Worm (Caenorhabditis elegans): ENCODE measurements around the gene F55C5.10.

F55C5.10 gene

DNA sequence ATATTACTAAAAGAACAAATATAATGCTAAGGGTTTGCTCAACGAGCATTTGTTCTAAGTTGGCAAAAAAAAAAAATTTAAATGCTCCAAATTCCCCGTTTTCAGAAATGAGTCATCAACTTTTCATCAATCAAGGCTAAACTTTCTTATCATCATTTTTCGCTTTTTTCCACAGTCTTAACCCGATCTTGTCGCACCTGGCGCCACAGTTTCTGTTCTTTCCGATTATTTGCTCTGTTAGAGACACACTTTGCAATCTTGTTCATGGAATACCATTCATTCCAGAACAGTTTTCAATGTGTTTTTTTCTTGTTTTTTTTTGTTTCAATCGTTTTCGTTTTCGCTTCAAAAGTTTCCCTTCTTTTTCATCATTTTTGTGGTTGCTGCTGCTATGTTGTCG is 14.9 kb downstream of the F55C5.10 start:
- no peak for TF ChIP-seq sem-4 (tag; optimal IDR thresholded peaks at IDR 0.05)
- TF ChIP-seq nhr-6 (tag; optimal IDR thresholded peaks at IDR 0.05): no peak
- TF ChIP-seq sma-9 (GFP tag; optimal IDR thresholded peaks at IDR 0.05): peak; percentile 84
- TF ChIP-seq sma-9 (tag; optimal IDR thresholded peaks at IDR 0.05): no peak
- TF ChIP-seq sma-3 (GFP tag; optimal IDR thresholded peaks at IDR 0.05): peak; percentile 12
- TF ChIP-seq aly-2 (tag; optimal IDR thresholded peaks at IDR 0.05): no peak
- no peak for TF ChIP-seq lin-13 (GFP tag; optimal IDR thresholded peaks at IDR 0.05)
- TF ChIP-seq crh-2 (tag; optimal IDR thresholded peaks at IDR 0.05): peak; percentile 51
- TF ChIP-seq fos-1 (tag; optimal IDR thresholded peaks at IDR 0.05): peak; percentile 92

DNA sequence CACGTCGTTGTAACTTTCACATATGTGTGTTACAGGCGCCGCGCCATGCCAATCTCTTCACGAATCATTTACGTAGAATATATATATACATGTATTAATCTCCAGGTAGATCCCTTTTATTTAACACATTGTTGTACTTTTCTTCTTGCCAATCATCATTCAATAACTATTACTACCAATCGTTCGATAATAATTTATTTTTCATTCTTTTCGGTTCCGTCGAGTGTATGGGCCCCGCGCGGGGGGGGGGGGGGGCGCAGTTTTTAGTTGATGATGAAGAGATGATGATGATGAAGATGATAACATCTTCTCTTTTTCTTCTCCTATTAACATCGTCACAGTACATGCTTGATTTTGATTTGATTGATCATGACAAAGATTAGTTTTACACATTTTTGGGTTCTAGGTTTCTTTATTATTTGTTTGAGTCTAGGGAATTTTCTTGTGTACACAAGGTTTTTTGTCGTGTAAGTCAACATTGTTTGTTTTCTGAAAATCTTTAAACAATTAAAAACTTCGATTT is 16.0 kb downstream of the F55C5.10 start:
- TF ChIP-seq sem-4 (tag; optimal IDR thresholded peaks at IDR 0.05) (no peak), blmp-1 (tag; optimal IDR thresholded peaks at IDR 0.05; ENCODE audit: insufficient read depth) (peak; percentile 20), sma-9 (GFP tag; optimal IDR thresholded peaks at IDR 0.05) (peak; percentile 66), sma-9 (tag; optimal IDR thresholded peaks at IDR 0.05) (no peak), unc-39 (tag; optimal IDR thresholded peaks at IDR 0.05) (no peak), nhr-11 (tag; optimal IDR thresholded peaks at IDR 0.05) (no peak), peb-1 (tag; optimal IDR thresholded peaks at IDR 0.05) (no peak), aly-2 (tag; optimal IDR thresholded peaks at IDR 0.05) (no peak), ceh-82 (tag; optimal IDR thresholded peaks at IDR 0.05) (no peak), lsy-2 (tag; optimal IDR thresholded peaks at IDR 0.05) (no peak), nhr-23 (tag; optimal IDR thresholded peaks at IDR 0.05) (no peak), sma-3 (GFP tag; optimal IDR thresholded peaks at IDR 0.05) (peak; percentile 40), nhr-12 (tag; optimal IDR thresholded peaks at IDR 0.05) (no peak), zag-1 (tag; optimal IDR thresholded peaks at IDR 0.05) (no peak), snpc-4 (tag; optimal IDR thresholded peaks at IDR 0.05) (no peak), ceh-16 (tag; optimal IDR thresholded peaks at IDR 0.05) (no peak), alr-1 (tag; optimal IDR thresholded peaks at IDR 0.05) (no peak), crh-2 (tag; optimal IDR thresholded peaks at IDR 0.05) (no peak), nhr-129 (tag; optimal IDR thresholded peaks at IDR 0.05) (no peak)

DNA sequence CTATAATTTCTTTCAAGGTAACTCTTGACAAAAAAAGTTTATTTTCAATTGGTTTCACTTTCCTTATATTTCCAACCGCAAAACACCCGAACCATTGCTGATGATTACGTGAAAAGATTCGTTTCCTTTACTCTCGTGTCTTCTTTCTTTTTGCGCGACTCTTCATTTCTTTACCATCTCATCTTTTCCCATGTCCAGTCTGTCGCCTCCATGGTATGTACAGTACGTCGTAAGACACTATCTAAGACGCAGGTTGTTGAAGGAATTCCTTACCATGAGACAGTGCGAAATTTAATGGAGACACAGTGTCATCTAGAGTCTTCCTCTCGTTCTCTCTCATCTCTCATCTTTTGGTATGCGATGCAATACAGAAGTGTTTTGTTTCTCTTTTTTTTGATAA is 16.9 kb downstream of the F55C5.10 start:
- TF ChIP-seq nhr-23 (tag; optimal IDR thresholded peaks at IDR 0.05) (no peak), nhr-21 (tag; optimal IDR thresholded peaks at IDR 0.05) (peak; percentile 87), nhr-12 (tag; optimal IDR thresholded peaks at IDR 0.05) (no peak), gmeb-1 (tag; optimal IDR thresholded peaks at IDR 0.05) (peak; percentile 67), egl-27 (tag; optimal IDR thresholded peaks at IDR 0.05) (peak; percentile 75), sem-4 (tag; optimal IDR thresholded peaks at IDR 0.05) (peak; percentile 64), nhr-10 (tag; optimal IDR thresholded peaks at IDR 0.05) (no peak), snpc-4 (tag; optimal IDR thresholded peaks at IDR 0.05) (peak; percentile 1), nhr-129 (tag; optimal IDR thresholded peaks at IDR 0.05) (peak; percentile 89), unc-55 (GFP tag; optimal IDR thresholded peaks at IDR 0.05) (no peak), sma-3 (GFP tag; optimal IDR thresholded peaks at IDR 0.05) (peak; percentile 86), mdl-1 (tag; optimal IDR thresholded peaks at IDR 0.05) (peak in 1 of 2 experiments; percentile 18), crh-2 (tag; optimal IDR thresholded peaks at IDR 0.05) (peak; percentile 80), fos-1 (tag; optimal IDR thresholded peaks at IDR 0.05) (peak; percentile 82), sma-9 (GFP tag; optimal IDR thresholded peaks at IDR 0.05) (peak; percentile 89), sma-9 (tag; optimal IDR thresholded peaks at IDR 0.05) (no peak), F13H6.1 (tag; optimal IDR thresholded peaks at IDR 0.05) (peak; percentile 71), blmp-1 (tag; optimal IDR thresholded peaks at IDR 0.05; ENCODE audit: insufficient read depth) (peak; percentile 84), C34F6.9 (tag; optimal IDR thresholded peaks at IDR 0.05) (peak; percentile 54), lsy-2 (tag; optimal IDR thresholded peaks at IDR 0.05) (peak in 1 of 2 experiments; percentile 60), R02D3.7 (tag; optimal IDR thresholded peaks at IDR 0.05) (no peak), peb-1 (tag; optimal IDR thresholded peaks at IDR 0.05) (no peak), elt-3 (tag; optimal IDR thresholded peaks at IDR 0.05) (no peak), nhr-25 (tag; optimal IDR thresholded peaks at IDR 0.05) (peak; percentile 88)

DNA sequence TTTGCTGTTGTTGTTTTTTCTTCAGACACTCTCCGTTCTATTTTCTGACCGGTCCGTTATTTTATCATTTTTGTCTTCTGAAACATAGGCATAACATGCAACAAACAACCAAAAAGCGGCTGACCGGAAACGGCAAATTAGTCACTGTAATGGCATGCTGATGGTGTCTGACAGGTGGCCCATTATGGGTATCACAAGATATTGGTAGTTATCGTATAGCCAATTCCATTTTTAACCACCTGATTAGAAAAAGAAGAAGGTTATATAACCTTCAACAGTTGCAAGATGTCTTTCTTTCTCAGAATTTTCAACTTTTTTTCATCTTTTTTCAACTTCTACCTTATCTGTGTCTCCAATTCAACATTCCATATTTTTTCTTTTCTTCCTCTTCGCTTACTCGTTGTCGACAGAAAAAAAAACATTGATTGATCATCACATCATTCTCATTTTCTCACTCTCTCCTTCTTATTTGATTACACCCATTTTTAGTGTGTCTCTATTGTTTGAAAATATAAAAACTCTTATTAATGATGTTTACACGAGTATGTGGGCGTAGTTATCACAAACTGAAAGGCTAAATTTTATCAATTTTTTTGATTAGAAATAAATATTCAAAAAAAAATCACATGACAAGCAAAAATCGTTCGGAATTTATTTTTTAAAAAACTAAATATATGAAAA is 17.6 kb downstream of the F55C5.10 start:
- TF ChIP-seq ama-1 (optimal IDR thresholded peaks at IDR 0.05) (peak; percentile 15), nhr-25 (tag; optimal IDR thresholded peaks at IDR 0.05) (peak; percentile 69), Y55F3AM.14 (GFP tag; optimal IDR thresholded peaks at IDR 0.05) (no peak), alr-1 (tag; optimal IDR thresholded peaks at IDR 0.05) (no peak), sma-3 (GFP tag; optimal IDR thresholded peaks at IDR 0.05) (peak; percentile 37), nhr-129 (tag; optimal IDR thresholded peaks at IDR 0.05) (no peak), dmd-4 (tag; optimal IDR thresholded peaks at IDR 0.05) (no peak), unc-62 (GFP tag; optimal IDR thresholded peaks at IDR 0.05) (no peak), ZK546.5 (tag; optimal IDR thresholded peaks at IDR 0.05) (no peak), elt-1 (tag; optimal IDR thresholded peaks at IDR 0.05) (no peak), crh-2 (tag; optimal IDR thresholded peaks at IDR 0.05) (peak; percentile 6), ztf-1 (GFP tag; conservative IDR thresholded peaks at IDR 0.05) (no peak), F13H6.1 (tag; optimal IDR thresholded peaks at IDR 0.05) (no peak), blmp-1 (tag; optimal IDR thresholded peaks at IDR 0.05; ENCODE audit: insufficient read depth) (no peak), zag-1 (tag; optimal IDR thresholded peaks at IDR 0.05) (no peak), nhr-21 (tag; optimal IDR thresholded peaks at IDR 0.05) (peak; percentile 15), nhr-10 (tag; optimal IDR thresholded peaks at IDR 0.05) (no peak), skn-1 (tag; optimal IDR thresholded peaks at IDR 0.05) (no peak), unc-39 (tag; optimal IDR thresholded peaks at IDR 0.05) (no peak), ztf-11 (tag; optimal IDR thresholded peaks at IDR 0.05) (no peak), R02D3.7 (tag; optimal IDR thresholded peaks at IDR 0.05) (no peak)

Data from whole organism, L2 larva.